Fruit fly (Drosophila melanogaster) whole organism, embryonic: Measurements from ENCODE around the gene CG14647.

Experiments
- Awh ChIP-seq: fragments of 200-800 bp; sonication (Bioruptor generic); IDR thresholded peaks from 2 replicates; pipeline ENCODE4, ENCODE4 v1.3.6; 2022; ENCODE audit warnings: missing biosample characterization, missing genetic modification characterization
- Bdp1 ChIP-seq: fragments of 200-800 bp; sonication (Bioruptor generic); optimal IDR thresholded peaks from 3 replicates; lab custom pipeline; 2016; ENCODE audit warnings: missing biosample characterization, missing genetic modification characterization
- Bteb2 ChIP-seq: fragments of 200-800 bp; sonication (Bioruptor generic); optimal IDR thresholded peaks from 2 replicates; lab custom pipeline; 2016; ENCODE audit warnings: missing biosample characterization, missing genetic modification characterization
- CG1024 ChIP-seq: fragments of 200-800 bp; sonication (Bioruptor generic); IDR thresholded peaks from 2 replicates; pipeline ENCODE4 v1.3.6; 2022; ENCODE audit warnings: missing biosample characterization, missing genetic modification characterization
- CG10321 ChIP-seq: fragments of 200-800 bp; sonication (Bioruptor generic); IDR thresholded peaks from 2 replicates; pipeline ENCODE4 v1.3.6; 2022; ENCODE audit warnings: missing biosample characterization, missing genetic modification characterization
- CG11456 ChIP-seq: fragments of 200-800 bp; sonication (Bioruptor generic); IDR thresholded peaks from 3 replicates; pipeline ENCODE4 v1.3.6; 2022; ENCODE audit warnings: missing biosample characterization, missing genetic modification characterization
- CG11723 ChIP-seq: fragments of 200-800 bp; sonication (Bioruptor generic); optimal IDR thresholded peaks from 2 replicates; lab custom pipeline; 2017; ENCODE audit warnings: missing biosample characterization, mild to moderate bottlenecking, missing genetic modification characterization
- CG14441 ChIP-seq: fragments of 200-800 bp; sonication (Bioruptor generic); IDR thresholded peaks from 2 replicates; pipeline ENCODE4 v1.3.6; 2022; ENCODE audit warnings: missing biosample characterization, missing genetic modification characterization
- CG14710 ChIP-seq: fragments of 200-800 bp; sonication (Bioruptor generic); optimal IDR thresholded peaks from 3 replicates; lab custom pipeline; 2019; ENCODE audit warnings: missing biosample characterization, mild to moderate bottlenecking, missing genetic modification characterization, moderate library complexity
- CG1602 ChIP-seq: fragments of 200-800 bp; sonication (Bioruptor generic); optimal IDR thresholded peaks from 3 replicates; lab custom pipeline; 2016; ENCODE audit warnings: missing biosample characterization, missing genetic modification characterization
- CG17328 ChIP-seq: fragments of 200-800 bp; sonication (Bioruptor generic); IDR thresholded peaks from 2 replicates; pipeline ENCODE4 v1.3.6; 2022; ENCODE audit warnings: missing biosample characterization, missing genetic modification characterization
- CG18011 ChIP-seq: fragments of 200-800 bp; sonication (Bioruptor generic); optimal IDR thresholded peaks from 2 replicates; lab custom pipeline; 2017; ENCODE audit warnings: missing biosample characterization, missing genetic modification characterization, mild to moderate bottlenecking, moderate library complexity, missing genotype
- CG2129 ChIP-seq: fragments of 200-800 bp; sonication (Bioruptor generic); IDR thresholded peaks from 2 replicates; pipeline ENCODE4 v1.3.6; 2022; ENCODE audit warnings: missing biosample characterization, missing genetic modification characterization; ENCODE audit not compliant: partially characterized antibody
- CG4424 ChIP-seq: fragments of 200-800 bp; sonication (Bioruptor generic); optimal IDR thresholded peaks from 3 replicates; lab custom pipeline; 2016; ENCODE audit warnings: missing biosample characterization, missing genetic modification characterization
- CG4854 ChIP-seq: fragments of 200-800 bp; sonication (Bioruptor generic); optimal IDR thresholded peaks from 2 replicates; lab custom pipeline; 2016; ENCODE audit warnings: missing biosample characterization, missing genetic modification characterization, inconsistent platforms
- CG5953 ChIP-seq: fragments of 200-800 bp; sonication (Bioruptor generic); IDR thresholded peaks from 2 replicates; pipeline ENCODE4 v1.3.6; 2022; ENCODE audit warnings: missing biosample characterization, missing genetic modification characterization
- CG6854 ChIP-seq: fragments of 200-800 bp; sonication (Bioruptor generic); optimal IDR thresholded peaks from 3 replicates; lab custom pipeline; 2017; ENCODE audit warnings: missing biosample characterization, mild to moderate bottlenecking, missing genetic modification characterization
- CG7271 ChIP-seq: fragments of 200-800 bp; sonication (Bioruptor generic); optimal IDR thresholded peaks from 2 replicates; lab custom pipeline; 2018; ENCODE audit warnings: missing biosample characterization, mild to moderate bottlenecking, missing genetic modification characterization, moderate library complexity
- D19B ChIP-seq: fragments of 200-800 bp; sonication (Bioruptor generic); optimal IDR thresholded peaks from 2 replicates; lab custom pipeline; 2017; ENCODE audit warnings: missing biosample characterization, mild to moderate bottlenecking, missing genetic modification characterization
- Dek ChIP-seq: fragments of 200-800 bp; sonication (Bioruptor generic); optimal IDR thresholded peaks from 3 replicates; lab custom pipeline; 2019; ENCODE audit warnings: missing biosample characterization, mild to moderate bottlenecking, missing genetic modification characterization, moderate library complexity
- H15 ChIP-seq: fragments of 200-800 bp; sonication (Bioruptor generic); IDR thresholded peaks from 3 replicates; pipeline ENCODE4 v1.3.6; 2022; ENCODE audit warnings: missing biosample characterization, missing genetic modification characterization
- Hr51 ChIP-seq, 2 experiments: fragments of 200-800 bp; sonication (Bioruptor generic); optimal IDR thresholded peaks; 2 replicates in 1 of 2; 3 replicates in 1 of 2; lab custom pipeline; 2016 to 2018; ENCODE audit warnings: missing biosample characterization in 2 of 2, missing genetic modification characterization in 2 of 2, mild to moderate bottlenecking in 1 of 2, moderate library complexity in 1 of 2
- MESR4 ChIP-seq: fragments of 200-800 bp; sonication (Bioruptor generic); optimal IDR thresholded peaks from 2 replicates; lab custom pipeline; 2018; ENCODE audit warnings: missing biosample characterization, mild to moderate bottlenecking, missing genetic modification characterization, moderate library complexity
- Myb ChIP-seq: fragments of 200-800 bp; sonication (Bioruptor generic); optimal IDR thresholded peaks from 2 replicates; lab custom pipeline; 2016; ENCODE audit warnings: missing biosample characterization, missing genetic modification characterization
- Nf-YB ChIP-seq: fragments of 200-800 bp; sonication (Bioruptor generic); optimal IDR thresholded peaks from 3 replicates; lab custom pipeline; 2019; ENCODE audit warnings: missing biosample characterization, mild to moderate bottlenecking, missing genetic modification characterization, moderate library complexity
- Rx ChIP-seq: fragments of 200-800 bp; sonication (Bioruptor generic); IDR thresholded peaks from 2 replicates; pipeline ENCODE4 v1.3.6; 2022; ENCODE audit warnings: missing biosample characterization, missing genetic modification characterization
- Scr ChIP-seq: fragments of 200-800 bp; sonication (Bioruptor generic); IDR thresholded peaks from 2 replicates; pipeline ENCODE4 v1.3.6; 2022; ENCODE audit warnings: missing biosample characterization, missing genetic modification characterization; ENCODE audit not compliant: partially characterized antibody
- Sox102F ChIP-seq: fragments of 200-800 bp; sonication (Bioruptor generic); optimal IDR thresholded peaks from 2 replicates; lab custom pipeline; 2018; ENCODE audit warnings: missing biosample characterization, mild to moderate bottlenecking, missing genetic modification characterization, moderate library complexity
- Ssrp ChIP-seq: fragments of 200-800 bp; sonication (Bioruptor generic); optimal IDR thresholded peaks from 2 replicates; lab custom pipeline; 2018; ENCODE audit warnings: missing biosample characterization, mild to moderate bottlenecking, missing genetic modification characterization, moderate library complexity
- br ChIP-seq: fragments of >200 bp; optimal IDR thresholded peaks from 2 replicates; lab custom pipeline; 2017
- bsh ChIP-seq, 2 experiments: fragments of 200-800 bp; sonication (Bioruptor generic); optimal IDR thresholded peaks; 2 replicates each; lab custom pipeline; 2017 to 2018; ENCODE audit warnings: mild to moderate bottlenecking in 2 of 2, missing biosample characterization in 2 of 2, missing genetic modification characterization in 2 of 2, moderate library complexity in 1 of 2
- cg ChIP-seq: fragments of 200-800 bp; sonication (Bioruptor generic); optimal IDR thresholded peaks from 3 replicates; lab custom pipeline; 2019; ENCODE audit warnings: missing biosample characterization, mild to moderate bottlenecking, missing genetic modification characterization, moderate library complexity
- chinmo ChIP-seq: fragments of 200-800 bp; sonication (Bioruptor generic); IDR thresholded peaks from 4 replicates; pipeline ENCODE4 v1.3.6; 2022; ENCODE audit warnings: missing biosample characterization, missing genetic modification characterization; ENCODE audit not compliant: partially characterized antibody
- crc ChIP-seq: fragments of 200-800 bp; sonication (Bioruptor generic); optimal IDR thresholded peaks from 2 replicates; lab custom pipeline; 2016; ENCODE audit warnings: missing biosample characterization, missing genetic modification characterization
- dpn ChIP-seq, 2 experiments: fragments of 200-800 bp; sonication (Bioruptor generic); optimal IDR thresholded peaks; 3 replicates each; lab custom pipeline; 2016; ENCODE audit warnings: missing biosample characterization in 2 of 2, missing genetic modification characterization in 2 of 2
- fd3F ChIP-seq: fragments of 200-800 bp; sonication (Bioruptor generic); optimal IDR thresholded peaks from 2 replicates; lab custom pipeline; 2018; ENCODE audit warnings: missing biosample characterization, mild to moderate bottlenecking, missing genetic modification characterization, moderate library complexity
- grn ChIP-seq: fragments of 200-800 bp; sonication (Bioruptor generic); optimal IDR thresholded peaks from 3 replicates; lab custom pipeline; 2017; ENCODE audit warnings: missing biosample characterization, missing genetic modification characterization
- gt ChIP-seq: fragments of 200-800 bp; sonication (Bioruptor generic); IDR thresholded peaks from 2 replicates; pipeline ENCODE4 v1.3.6; 2022; ENCODE audit warnings: missing biosample characterization, missing genetic modification characterization
- inv ChIP-seq: fragments of 200-800 bp; sonication (Bioruptor generic); IDR thresholded peaks from 2 replicates; pipeline ENCODE4 v1.3.6; 2022; ENCODE audit warnings: missing biosample characterization, missing genetic modification characterization; ENCODE audit not compliant: partially characterized antibody
- kah ChIP-seq: fragments of 200-800 bp; sonication (Bioruptor generic); optimal IDR thresholded peaks from 2 replicates; lab custom pipeline; 2018; ENCODE audit warnings: missing biosample characterization, mild to moderate bottlenecking, missing genetic modification characterization
- ken ChIP-seq: fragments of 200-800 bp; sonication (Bioruptor generic); IDR thresholded peaks from 3 replicates; pipeline ENCODE4 v1.3.6; 2022; ENCODE audit warnings: missing biosample characterization, missing genetic modification characterization
- luna ChIP-seq: fragments of 200-800 bp; sonication (Bioruptor generic); optimal IDR thresholded peaks from 2 replicates; lab custom pipeline; 2016; ENCODE audit warnings: missing biosample characterization, missing genetic modification characterization
- p53 ChIP-seq: fragments of 200-800 bp; sonication (Bioruptor generic); optimal IDR thresholded peaks from 2 replicates; lab custom pipeline; 2016; ENCODE audit warnings: missing biosample characterization, missing genetic modification characterization
- pfk ChIP-seq: fragments of 200-800 bp; sonication (Bioruptor generic); optimal IDR thresholded peaks from 2 replicates; lab custom pipeline; 2018; ENCODE audit warnings: missing biosample characterization, mild to moderate bottlenecking, missing genetic modification characterization, moderate library complexity
- pho ChIP-seq: fragments of 200-800 bp; sonication (Bioruptor generic); optimal IDR thresholded peaks from 2 replicates; lab custom pipeline; 2016; ENCODE audit warnings: missing biosample characterization, missing genetic modification characterization
- trh ChIP-seq: fragments of 200-800 bp; sonication (Bioruptor generic); optimal IDR thresholded peaks from 2 replicates; lab custom pipeline; 2016; ENCODE audit warnings: missing biosample characterization, missing genetic modification characterization
- vnd ChIP-seq: fragments of 200-800 bp; sonication (Bioruptor generic); IDR thresholded peaks from 3 replicates; pipeline ENCODE4 v1.3.6; 2022; ENCODE audit warnings: missing biosample characterization, missing genetic modification characterization; ENCODE audit not compliant: partially characterized antibody
- wdn ChIP-seq: fragments of 200-800 bp; sonication (Bioruptor generic); IDR thresholded peaks from 2 replicates; pipeline ENCODE4 v1.3.6; 2022; ENCODE audit warnings: missing biosample characterization, missing genetic modification characterization
- wek ChIP-seq: fragments of 200-800 bp; sonication (Bioruptor generic); optimal IDR thresholded peaks from 3 replicates; lab custom pipeline; 2018; ENCODE audit warnings: missing biosample characterization, mild to moderate bottlenecking, missing genetic modification characterization, moderate library complexity

Gene CG14647

DNA sequence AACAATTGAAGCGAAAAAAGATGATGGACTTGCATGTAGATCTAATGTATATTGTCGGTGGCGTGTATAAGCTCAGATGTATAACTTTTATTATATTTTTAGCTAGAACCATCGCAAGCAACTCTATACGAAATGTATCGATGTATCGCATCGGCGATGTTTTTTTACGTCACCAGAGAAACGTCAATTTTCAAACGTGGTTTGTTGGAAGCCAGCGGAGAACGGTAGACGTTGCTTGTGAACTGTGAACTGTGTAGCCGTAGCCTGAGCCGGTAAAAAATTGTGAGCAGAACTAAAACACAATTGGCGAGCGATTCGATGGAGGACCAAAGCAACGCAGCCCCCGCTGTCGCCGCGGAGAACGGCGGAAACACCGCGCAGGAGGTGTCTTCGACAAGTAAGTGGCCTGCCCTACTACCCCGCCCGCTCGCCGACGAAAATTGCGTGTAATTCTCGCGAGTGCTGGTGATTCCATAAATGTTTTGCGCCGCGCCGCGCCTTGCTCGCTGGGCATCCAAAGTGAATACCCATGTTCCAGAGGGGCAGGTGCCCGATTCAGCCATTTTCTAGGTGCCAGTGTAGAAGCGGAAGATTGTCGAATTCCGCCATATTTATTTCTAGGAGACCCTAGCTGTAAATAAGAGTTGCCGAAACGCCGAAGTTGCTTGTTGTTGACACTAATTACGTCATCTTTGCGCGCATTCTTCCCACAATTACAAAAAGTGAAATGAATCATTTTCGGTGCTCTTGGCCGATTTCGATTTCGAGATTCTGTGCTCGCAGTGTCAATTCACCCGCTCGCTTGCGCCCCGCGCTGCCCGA, 2.8 kb downstream of the CG14647 start, which contains the start of gene lost (continued):
- peak; percentile 99 for TF ChIP-seq inv (GFP tag; lab: Robert Waterston, UW)
- TF ChIP-seq Hr51 (GFP tag; optimal IDR thresholded peaks at IDR 0.05; lab: Kevin White, UChicago): no peak
- TF ChIP-seq CG1602 (GFP tag; lab: Kevin White, UChicago): no peak
- no peak for TF ChIP-seq Bteb2 (GFP tag; lab: Kevin White, UChicago)
- no peak for TF ChIP-seq Ssrp (tag; lab: Kevin White, UChicago)
- TF ChIP-seq CG17328 (GFP tag; lab: Robert Waterston, UW): no peak
- no peak for TF ChIP-seq CG4424 (GFP tag; lab: Kevin White, UChicago)
- TF ChIP-seq Nf-YB (GFP tag; lab: Kevin White, UChicago): peak; percentile 8
- TF ChIP-seq grn (GFP tag; lab: Kevin White, UChicago): no peak
- TF ChIP-seq fd3F: peak; percentile 54
- no peak for TF ChIP-seq gt
- no peak for TF ChIP-seq CG4854 (GFP tag; lab: Kevin White, UChicago)
- TF ChIP-seq pho (GFP tag; lab: Kevin White, UChicago): peak; percentile 45
- no peak for TF ChIP-seq CG10321 (GFP tag; lab: Robert Waterston, UW)
- TF ChIP-seq pfk: peak; percentile 19
- TF ChIP-seq Myb (GFP tag; lab: Kevin White, UChicago): peak; percentile 47
- TF ChIP-seq CG11456 (GFP tag; lab: Robert Waterston, UW): peak; percentile 55; the same call in 1 of the 3 replicates
- TF ChIP-seq vnd (GFP tag; lab: Robert Waterston, UW): peak; percentile 99
- TF ChIP-seq MESR4: peak; percentile 79
- TF ChIP-seq D19B (GFP tag; lab: Kevin White, UChicago): peak; percentile 16
- TF ChIP-seq Dek: peak; percentile 34
- TF ChIP-seq CG14710 (tag; lab: Kevin White, UChicago): peak; percentile 54
- no peak for TF ChIP-seq CG5953 (GFP tag; lab: Robert Waterston, UW)
- peak; percentile 65 for TF ChIP-seq CG11723 (GFP tag; lab: Kevin White, UChicago)
- 0 out of 2 replicates have a peak, but pooled peaks have one; percentile 8 for TF ChIP-seq CG14441
- TF ChIP-seq CG2129 (GFP tag; lab: Robert Waterston, UW): peak; percentile 90
- TF ChIP-seq H15: no peak
- peak; percentile 28; the same call in 1 of the 2 replicates for TF ChIP-seq Rx
- no peak for TF ChIP-seq Sox102F
- peak; percentile 17; the same call in 1 of the 2 replicates for TF ChIP-seq wdn (GFP tag; lab: Robert Waterston, UW)
- no peak for TF ChIP-seq cg (GFP tag; lab: Kevin White, UChicago)
- peak in 1 of 2 experiments; percentile 25 for TF ChIP-seq dpn (GFP tag; optimal IDR thresholded peaks at IDR 0.05; lab: Kevin White, UChicago)
- peak; percentile 59 for TF ChIP-seq CG1024 (GFP tag; lab: Robert Waterston, UW)
- no peak for TF ChIP-seq trh (GFP tag; lab: Kevin White, UChicago)
- no peak for TF ChIP-seq Awh (GFP tag; lab: Robert Waterston, UW)
- TF ChIP-seq p53 (GFP tag; lab: Kevin White, UChicago): no peak
- peak; percentile 94 for TF ChIP-seq CG18011
- peak; percentile 28 for TF ChIP-seq CG7271 (tag; lab: Kevin White, UChicago)
- no peak for TF ChIP-seq bsh (GFP tag; optimal IDR thresholded peaks at IDR 0.05; lab: Kevin White, UChicago)
- TF ChIP-seq ken (GFP tag; lab: Robert Waterston, UW): peak; percentile 47; the same call in 1 of the 3 replicates
- TF ChIP-seq Scr (GFP tag; lab: Robert Waterston, UW): peak; percentile 98
- no peak for TF ChIP-seq Bdp1 (GFP tag; lab: Kevin White, UChicago)
- no peak for TF ChIP-seq kah (GFP tag; lab: Kevin White, UChicago)
- TF ChIP-seq wek (GFP tag; lab: Kevin White, UChicago): no peak
- no peak for TF ChIP-seq CG6854 (GFP tag; lab: Kevin White, UChicago)
- TF ChIP-seq chinmo: peak; percentile 99
- TF ChIP-seq crc (GFP tag; lab: Kevin White, UChicago): no peak
- no peak for TF ChIP-seq luna (GFP tag; lab: Kevin White, UChicago)
- TF ChIP-seq br: no peak
